Fruit fly (Drosophila melanogaster) whole organism, prepupa: ENCODE data around the gene Npc2b.

Source experiments
- CG10631 ChIP-seq: fragments of 200-800 bp; sonication (Bioruptor generic); optimal IDR thresholded peaks from 2 replicates; lab custom pipeline; 2016; ENCODE audit warnings: missing biosample characterization, missing genetic modification characterization
- CG10669 ChIP-seq: fragments of 200-800 bp; sonication (Bioruptor generic); optimal IDR thresholded peaks from 3 replicates; lab custom pipeline; 2018; ENCODE audit warnings: missing biosample characterization, mild to moderate bottlenecking, missing genetic modification characterization, moderate library complexity
- CG11294 ChIP-seq: fragments of 200-800 bp; sonication (Bioruptor generic); IDR thresholded peaks from 2 replicates; pipeline ENCODE4 v1.3.6; 2022; ENCODE audit warnings: missing biosample characterization, missing genetic modification characterization
- CG11762 ChIP-seq: fragments of 200-800 bp; sonication (Bioruptor generic); optimal IDR thresholded peaks from 3 replicates; lab custom pipeline; 2016; ENCODE audit warnings: missing biosample characterization, missing genetic modification characterization; ENCODE audit not compliant: insufficient read depth
- CG11902 ChIP-seq: fragments of 200-800 bp; sonication (Bioruptor generic); optimal IDR thresholded peaks from 3 replicates; lab custom pipeline; 2016; ENCODE audit warnings: missing biosample characterization, missing genetic modification characterization
- CG15336 ChIP-seq: fragments of 200-800 bp; sonication (Bioruptor generic); IDR thresholded peaks from 2 replicates; pipeline ENCODE4 v1.3.6; 2022; ENCODE audit warnings: missing biosample characterization, missing genetic modification characterization
- CG1621 ChIP-seq: fragments of 200-800 bp; sonication (Bioruptor generic); optimal IDR thresholded peaks from 3 replicates; lab custom pipeline; 2018; ENCODE audit warnings: missing biosample characterization, mild to moderate bottlenecking, missing genetic modification characterization
- CG16779 ChIP-seq: fragments of 200-800 bp; sonication (Bioruptor generic); optimal IDR thresholded peaks from 3 replicates; lab custom pipeline; 2017; ENCODE audit warnings: missing biosample characterization, mild to moderate bottlenecking, missing genetic modification characterization
- CG3032 ChIP-seq: fragments of 200-800 bp; optimal IDR thresholded peaks from 2 replicates; lab custom pipeline; 2019; ENCODE audit warnings: missing biosample characterization, mild to moderate bottlenecking, missing genetic modification characterization, moderate library complexity
- CG31627 ChIP-seq: fragments of 200-800 bp; sonication (Bioruptor generic); optimal IDR thresholded peaks from 3 replicates; lab custom pipeline; 2016; ENCODE audit warnings: missing biosample characterization, missing genetic modification characterization
- CG34406 ChIP-seq: fragments of 200-800 bp; sonication (Bioruptor generic); optimal IDR thresholded peaks from 3 replicates; lab custom pipeline; 2016; ENCODE audit warnings: missing biosample characterization, missing genetic modification characterization
- CG3919 ChIP-seq: fragments of 200-800 bp; sonication (Bioruptor generic); optimal IDR thresholded peaks from 3 replicates; lab custom pipeline; 2016; ENCODE audit warnings: missing biosample characterization, missing genetic modification characterization
- CG4318 ChIP-seq: fragments of 200-800 bp; sonication (Bioruptor generic); optimal IDR thresholded peaks from 3 replicates; lab custom pipeline; 2017; ENCODE audit warnings: missing biosample characterization, mild to moderate bottlenecking, missing genetic modification characterization
- CG6276 ChIP-seq: fragments of 200-800 bp; sonication (Bioruptor generic); optimal IDR thresholded peaks from 2 replicates; lab custom pipeline; 2017; ENCODE audit warnings: missing biosample characterization, mild to moderate bottlenecking, missing genetic modification characterization
- CG6808 ChIP-seq: fragments of 200-800 bp; sonication (Bioruptor generic); optimal IDR thresholded peaks from 3 replicates; lab custom pipeline; 2017; ENCODE audit warnings: missing biosample characterization, missing genetic modification characterization, mild to moderate bottlenecking, moderate library complexity, missing genetic modification reagents
- CG6854 ChIP-seq: fragments of 200-800 bp; sonication (Bioruptor generic); optimal IDR thresholded peaks from 2 replicates; lab custom pipeline; 2017; ENCODE audit warnings: missing biosample characterization, mild to moderate bottlenecking, missing genetic modification characterization
- CG7368 ChIP-seq: fragments of 200-800 bp; sonication (Bioruptor generic); optimal IDR thresholded peaks from 3 replicates; lab custom pipeline; 2016; ENCODE audit warnings: missing biosample characterization, missing genetic modification characterization
- CG8119 ChIP-seq: fragments of 200-800 bp; sonication (Bioruptor generic); IDR thresholded peaks from 3 replicates; pipeline ENCODE4 v1.3.6; 2022; ENCODE audit warnings: missing biosample characterization, missing genetic modification characterization
- CG9139 ChIP-seq: fragments of 200-800 bp; sonication (Bioruptor generic); optimal IDR thresholded peaks from 3 replicates; lab custom pipeline; 2017; ENCODE audit warnings: missing biosample characterization, mild to moderate bottlenecking, missing genetic modification characterization
- Eip75B ChIP-seq: fragments of 200-800 bp; sonication (Bioruptor generic); optimal IDR thresholded peaks from 3 replicates; lab custom pipeline; 2016; ENCODE audit warnings: missing biosample characterization, missing genetic modification characterization
- Eip78C ChIP-seq: fragments of 200-800 bp; sonication (Bioruptor generic); peaks from one replicate; lab custom pipeline; 2016; ENCODE audit warnings: missing biosample characterization, missing genetic modification characterization
- Gug ChIP-seq: fragments of 200-800 bp; sonication (Bioruptor generic); IDR thresholded peaks from 2 replicates; pipeline ENCODE4 v1.3.6; 2022; ENCODE audit warnings: missing biosample characterization, missing genetic modification characterization
- Hr38 ChIP-seq: sonication (Bioruptor generic); optimal IDR thresholded peaks from 2 replicates; lab custom pipeline; 2016; ENCODE audit warnings: missing biosample characterization, missing genetic modification characterization
- Hr39 ChIP-seq: fragments of 200-800 bp; sonication (Bioruptor generic); optimal IDR thresholded peaks from 2 replicates; lab custom pipeline; 2016; ENCODE audit warnings: missing biosample characterization, missing genetic modification characterization
- Hr4 ChIP-seq: fragments of 200-800 bp; sonication (Bioruptor generic); optimal IDR thresholded peaks from 3 replicates; lab custom pipeline; 2016; ENCODE audit warnings: missing biosample characterization, missing genetic modification characterization
- Smox ChIP-seq: fragments of 200-800 bp; sonication (Bioruptor generic); optimal IDR thresholded peaks from 3 replicates; lab custom pipeline; 2016; ENCODE audit warnings: missing biosample characterization, missing genetic modification characterization
- Sox102F ChIP-seq: fragments of 200-800 bp; sonication (Bioruptor generic); optimal IDR thresholded peaks from 2 replicates; lab custom pipeline; 2016; ENCODE audit warnings: missing biosample characterization, mild to moderate bottlenecking, missing genetic modification characterization
- Sox14 ChIP-seq: fragments of 200-800 bp; sonication (Bioruptor generic); optimal IDR thresholded peaks from 3 replicates; lab custom pipeline; 2016; ENCODE audit warnings: missing biosample characterization, missing genetic modification characterization
- Sox15 ChIP-seq: fragments of 200-800 bp; sonication (Bioruptor generic); optimal IDR thresholded peaks from 3 replicates; lab custom pipeline; 2016; ENCODE audit warnings: missing biosample characterization, missing genetic modification characterization
- achi ChIP-seq: fragments of 200-800 bp; sonication (Bioruptor generic); optimal IDR thresholded peaks from 3 replicates; lab custom pipeline; 2016; ENCODE audit warnings: missing biosample characterization, missing genetic modification characterization
- acj6 ChIP-seq: fragments of 200-800 bp; sonication (Bioruptor generic); optimal IDR thresholded peaks from 3 replicates; lab custom pipeline; 2016; ENCODE audit warnings: missing biosample characterization, missing genetic modification characterization
- cyc ChIP-seq: fragments of 200-800 bp; sonication (Bioruptor generic); optimal IDR thresholded peaks from 3 replicates; lab custom pipeline; 2016; ENCODE audit warnings: missing biosample characterization, missing genetic modification characterization
- dac ChIP-seq: fragments of 200-800 bp; sonication (Bioruptor generic); optimal IDR thresholded peaks from 2 replicates; lab custom pipeline; 2017; ENCODE audit warnings: missing biosample characterization, mild to moderate bottlenecking, missing genetic modification characterization
- dsx ChIP-seq: fragments of 200-800 bp; optimal IDR thresholded peaks from 3 replicates; lab custom pipeline; 2019; ENCODE audit warnings: missing biosample characterization, mild to moderate bottlenecking, missing genetic modification characterization, moderate library complexity; ENCODE audit not compliant: poor library complexity, severe bottlenecking
- esn ChIP-seq: fragments of 200-800 bp; sonication (Bioruptor generic); optimal IDR thresholded peaks from 2 replicates; lab custom pipeline; 2016; ENCODE audit warnings: missing biosample characterization, mild to moderate bottlenecking, missing genetic modification characterization, moderate library complexity
- fd59A ChIP-seq: fragments of 200-800 bp; sonication (Bioruptor generic); optimal IDR thresholded peaks from 2 replicates; lab custom pipeline; 2017; ENCODE audit warnings: missing biosample characterization, mild to moderate bottlenecking, missing genetic modification characterization, missing genetic modification reagents
- fd85E ChIP-seq: fragments of 200-800 bp; sonication (Bioruptor generic); optimal IDR thresholded peaks from 3 replicates; lab custom pipeline; 2016; ENCODE audit warnings: missing biosample characterization, missing genetic modification characterization
- fkh ChIP-seq: fragments of 200-800 bp; sonication (Bioruptor generic); optimal IDR thresholded peaks from 3 replicates; lab custom pipeline; 2017; ENCODE audit warnings: missing biosample characterization, mild to moderate bottlenecking, missing genetic modification characterization, moderate library complexity
- net ChIP-seq: fragments of 200-800 bp; sonication (Bioruptor generic); optimal IDR thresholded peaks from 3 replicates; lab custom pipeline; 2016; ENCODE audit warnings: missing biosample characterization, missing genetic modification characterization
- pdm3 ChIP-seq: fragments of 200-800 bp; sonication (Bioruptor generic); optimal IDR thresholded peaks from 3 replicates; lab custom pipeline; 2016; ENCODE audit warnings: missing biosample characterization, missing genetic modification characterization
- salr ChIP-seq, 2 experiments: fragments of 200-800 bp; sonication (Bioruptor generic); optimal IDR thresholded peaks; 3 replicates each; lab custom pipeline; 2016 to 2018; ENCODE audit warnings: missing biosample characterization in 2 of 2, missing genetic modification characterization in 2 of 2, mild to moderate bottlenecking in 1 of 2
- svp ChIP-seq: fragments of 200-800 bp; sonication (Bioruptor generic); peaks from one replicate; lab custom pipeline; 2016; ENCODE audit warnings: missing biosample characterization, missing genetic modification characterization
- vri ChIP-seq: fragments of 200-800 bp; sonication (Bioruptor generic); optimal IDR thresholded peaks from 3 replicates; lab custom pipeline; 2016; ENCODE audit warnings: missing biosample characterization, mild to moderate bottlenecking, missing genetic modification characterization

Gene Npc2b

dm6 chr3R:14052182-14053036 lies 36.9 kb upstream of the Npc2b start (continued):
- TF ChIP-seq Sox14 (peak; percentile 82), fd59A (GFP tag; lab: Kevin White, UChicago) (peak; percentile 46), CG4318 (GFP tag; lab: Kevin White, UChicago) (peak; percentile 93), Hr38 (peak; percentile 39), CG1621 (tag; lab: Kevin White, UChicago) (no peak), salr (GFP tag; optimal IDR thresholded peaks at IDR 0.05; lab: Kevin White, UChicago) (peak in 1 of 2 experiments; percentile 94), CG3032 (peak; percentile 74), CG34406 (GFP tag; lab: Kevin White, UChicago) (no peak), Smox (GFP tag; lab: Kevin White, UChicago) (no peak), Sox15 (GFP tag; lab: Kevin White, UChicago) (no peak), CG7368 (GFP tag; lab: Kevin White, UChicago) (no peak), Hr39 (GFP tag; lab: Kevin White, UChicago) (no peak), Hr4 (peak; percentile 96), fkh (GFP tag; lab: Kevin White, UChicago) (peak; percentile 48), svp (GFP tag; lab: Kevin White, UChicago) (peak; percentile 63), dac (GFP tag; lab: Kevin White, UChicago) (peak; percentile 90), CG16779 (tag; lab: Kevin White, UChicago) (peak; percentile 60), Sox102F (GFP tag; lab: Kevin White, UChicago) (peak; percentile 0), CG10631 (GFP tag; lab: Kevin White, UChicago) (peak; percentile 86), CG10669 (GFP tag; lab: Kevin White, UChicago) (peak; percentile 34), CG8119 (peak; percentile 96)

dm6 chr3R:14053037-14053808 lies 36.1 kb upstream of the Npc2b start:
- TF ChIP-seq salr (GFP tag; optimal IDR thresholded peaks at IDR 0.05; lab: Kevin White, UChicago) (peak; percentile 82 to 87), Gug (GFP tag; lab: Robert Waterston, UW) (peak; percentile 95), CG11762 (GFP tag; lab: Kevin White, UChicago) (peak; percentile 87), CG6854 (GFP tag; lab: Kevin White, UChicago) (peak; percentile 86), vri (GFP tag; lab: Kevin White, UChicago) (peak; percentile 83), Eip75B (GFP tag; lab: Kevin White, UChicago) (peak; percentile 78), CG7368 (GFP tag; lab: Kevin White, UChicago) (peak; percentile 86), CG10669 (GFP tag; lab: Kevin White, UChicago) (peak; percentile 92), CG6276 (GFP tag; lab: Kevin White, UChicago) (peak; percentile 95), CG10631 (GFP tag; lab: Kevin White, UChicago) (peak; percentile 94), Smox (GFP tag; lab: Kevin White, UChicago) (peak; percentile 81), achi (peak; percentile 94), esn (GFP tag; lab: Kevin White, UChicago) (peak; percentile 89), CG6808 (GFP tag; lab: Kevin White, UChicago) (peak; percentile 91), fd85E (peak; percentile 72), net (GFP tag; lab: Kevin White, UChicago) (peak; percentile 90), dsx (GFP tag; lab: Kevin White, UChicago) (peak; percentile 93), dac (GFP tag; lab: Kevin White, UChicago) (peak; percentile 90), Eip78C (GFP tag; lab: Kevin White, UChicago) (peak; percentile 95), CG16779 (tag; lab: Kevin White, UChicago) (peak; percentile 89), CG31627 (GFP tag; lab: Kevin White, UChicago) (peak; percentile 80), Hr39 (GFP tag; lab: Kevin White, UChicago) (peak; percentile 74), CG8119 (peak; percentile 96), CG3919 (peak; percentile 94), CG9139 (GFP tag; lab: Kevin White, UChicago) (peak; percentile 88), fd59A (GFP tag; lab: Kevin White, UChicago) (peak; percentile 91), CG11902 (GFP tag; lab: Kevin White, UChicago) (peak; percentile 91), CG3032 (peak; percentile 94), cyc (GFP tag; lab: Kevin White, UChicago) (peak; percentile 81), acj6 (GFP tag; lab: Kevin White, UChicago) (peak; percentile 95), Hr4 (peak; percentile 88), fkh (GFP tag; lab: Kevin White, UChicago) (peak; percentile 71), pdm3 (GFP tag; lab: Kevin White, UChicago) (peak; percentile 86), CG4318 (GFP tag; lab: Kevin White, UChicago) (peak; percentile 95), CG11294 (peak; percentile 92), CG15336 (GFP tag; lab: Robert Waterston, UW) (peak; percentile 96), svp (GFP tag; lab: Kevin White, UChicago) (peak; percentile 92)
